Worm (Caenorhabditis elegans): Measurements from ENCODE around the gene T16G12.13.
A peak's percentile ranks its signal among the peaks of the same experiment; 100 is the strongest.

T16G12.13 gene

ce11 chrIII:10096525-10096972 lies 35.9 kb downstream of the T16G12.13 start (continued):
- TF ChIP-seq ets-4 (GFP tag; optimal IDR thresholded peaks at IDR 0.05) (peak; percentile 57), F33H1.4 (GFP tag; IDR thresholded peaks at IDR 0.05) (no peak), athp-1 (tag; optimal IDR thresholded peaks at IDR 0.05) (peak; percentile 84), tbp1 (GFP tag; optimal IDR thresholded peaks at IDR 0.05) (peak; percentile 45), C06A6.2 (GFP tag; conservative IDR thresholded peaks at IDR 0.05) (peak; percentile 66; the same call in 1 of the 2 replicates), zim-3 (tag; optimal IDR thresholded peaks at IDR 0.05) (no peak)

- TF ChIP-seq ceh-79 (tag; optimal IDR thresholded peaks at IDR 0.05), result no peak
Observed at ce11 chrIII:10097981-10098380, 37.3 kb downstream of the T16G12.13 start, which contains the start of gene spop-1. TSS of gene spop-1 (minus strand) at chrIII:10098081.

- no peak for TF ChIP-seq nfya-1 (tag; optimal IDR thresholded peaks at IDR 0.05; ENCODE audit: borderline replicate concordance, insufficient read depth)
- no peak for TF ChIP-seq attf-6 (GFP tag; IDR thresholded peaks at IDR 0.05)
- no peak for TF ChIP-seq zfh-2 (GFP tag; conservative IDR thresholded peaks at IDR 0.05)
- TF ChIP-seq nhr-179 (tag; optimal IDR thresholded peaks at IDR 0.05), result no peak
- no peak for TF ChIP-seq F55B11.4 (tag; optimal IDR thresholded peaks at IDR 0.05; ENCODE audit: borderline replicate concordance, insufficient read depth)
- TF ChIP-seq cebp-2 (GFP tag; IDR thresholded peaks at IDR 0.05), result no peak
- TF ChIP-seq dpl-1 (GFP tag; optimal IDR thresholded peaks at IDR 0.05), result no peak
Observed at ce11 chrIII:10101352-10101751, 40.7 kb downstream of the T16G12.13 start, which contains the start of gene kel-10. TSS of gene kel-10 (minus strand) at chrIII:10101452.

- TF ChIP-seq rcor-1 (GFP tag; IDR thresholded peaks at IDR 0.05), result no peak
- TF ChIP-seq lin-35 (GFP tag; optimal IDR thresholded peaks at IDR 0.05), result no peak
- TF ChIP-seq F33H1.4 (GFP tag; IDR thresholded peaks at IDR 0.05), result no peak
- TF ChIP-seq snpc-4 (GFP tag; optimal IDR thresholded peaks at IDR 0.05), result no peak
- no peak for TF ChIP-seq snpc-4 (tag; optimal IDR thresholded peaks at IDR 0.05)
- no peak for TF ChIP-seq ztf-3 (GFP tag; optimal IDR thresholded peaks at IDR 0.05)
- TF ChIP-seq Y79H2A.3 (GFP tag; conservative IDR thresholded peaks at IDR 0.05), result no peak
- TF ChIP-seq mel-28 (tag; optimal IDR thresholded peaks at IDR 0.05; ENCODE audit: borderline replicate concordance), result no peak
- no peak for TF ChIP-seq F22D6.2 (tag; optimal IDR thresholded peaks at IDR 0.05)
- TF ChIP-seq ztf-18 (tag; optimal IDR thresholded peaks at IDR 0.05), result no peak
- no peak for TF ChIP-seq attf-3 (GFP tag; conservative IDR thresholded peaks at IDR 0.05)
- no peak for TF ChIP-seq him-1 (tag; optimal IDR thresholded peaks at IDR 0.05)
- TF ChIP-seq ceh-58 (GFP tag; IDR thresholded peaks at IDR 0.05), result no peak
- TF ChIP-seq ztf-26 (tag; optimal IDR thresholded peaks at IDR 0.05), result no peak
- no peak for TF ChIP-seq D2030.7 (GFP tag; IDR thresholded peaks at IDR 0.05)
- no peak for TF ChIP-seq chd-7 (tag; optimal IDR thresholded peaks at IDR 0.05)
- no peak for TF ChIP-seq F37B4.10 (GFP tag; IDR thresholded peaks at IDR 0.05)
- no peak for TF ChIP-seq die-1 (tag; optimal IDR thresholded peaks at IDR 0.05)
- no peak for TF ChIP-seq egrh-3 (GFP tag; IDR thresholded peaks at IDR 0.05)
- TF ChIP-seq F39B2.1 (GFP tag; IDR thresholded peaks at IDR 0.05), result no peak
- no peak for TF ChIP-seq egl-18 (GFP tag; IDR thresholded peaks at IDR 0.05)
Observed at ce11 chrIII:10106390-10106789, 45.7 kb downstream of the T16G12.13 start, which contains the start of gene srt-55. TSS of gene srt-55 (minus strand) at chrIII:10106490.

ce11 chrIII:10108995-10109394 lies 48.3 kb downstream of the T16G12.13 start, which contains the start of gene T16H12.9:
TSS of gene T16H12.9 (plus strand) at chrIII:10109295.
- TF ChIP-seq mel-28 (tag; optimal IDR thresholded peaks at IDR 0.05; ENCODE audit: borderline replicate concordance), result no peak
- TF ChIP-seq snpc-1.3 (tag; optimal IDR thresholded peaks at IDR 0.05; ENCODE audit: insufficient read depth), result no peak
- TF ChIP-seq ceh-91 (GFP tag; IDR thresholded peaks at IDR 0.05), result no peak
- TF ChIP-seq egl-44 (GFP tag; IDR thresholded peaks at IDR 0.05), result no peak
- no peak for TF ChIP-seq zfh-2 (GFP tag; conservative IDR thresholded peaks at IDR 0.05)

Measured in whole organism, young adult.